Worm (Caenorhabditis elegans) whole organism, late embryonic: Measurements from ENCODE around the gene C50E10.2.

Source experiments
- ama-1 ChIP-seq: fragments of 150-350 bp; optimal IDR thresholded peaks from 2 replicates; lab custom pipeline; 2014
- dmd-4 ChIP-seq: sonication (generic microtip); optimal IDR thresholded peaks from 2 replicates; lab custom pipeline; 2016; ENCODE audit warnings: borderline replicate concordance, missing genetic modification characterization, missing compliant biosample characterization
- fkh-10 ChIP-seq: fragments of 150-350 bp; optimal IDR thresholded peaks from 2 replicates; lab custom pipeline; 2014; ENCODE audit warnings: missing biosample characterization, missing genetic modification reagents, missing genetic modification characterization
- hlh-13 ChIP-seq: fragments of 200-800 bp; sonication (Bioruptor generic); optimal IDR thresholded peaks from 2 replicates; lab custom pipeline; 2018; ENCODE audit warnings: mild to moderate bottlenecking, missing genetic modification characterization, missing compliant biosample characterization
- lin-11 ChIP-seq: fragments of 200-800 bp; sonication (Bioruptor generic); optimal IDR thresholded peaks from 2 replicates; lab custom pipeline; 2018; ENCODE audit warnings: mild to moderate bottlenecking, missing genetic modification characterization, missing compliant biosample characterization
- sox-4 ChIP-seq: sonication (generic microtip); optimal IDR thresholded peaks from 2 replicates; lab custom pipeline; 2017; ENCODE audit warnings: mild to moderate bottlenecking, missing genetic modification characterization, inconsistent platforms, missing compliant biosample characterization
- unc-42 ChIP-seq: sonication (generic microtip); optimal IDR thresholded peaks from 2 replicates; lab custom pipeline; 2016; ENCODE audit warnings: missing genotype, missing genetic modification characterization, missing compliant biosample characterization

DNA sequence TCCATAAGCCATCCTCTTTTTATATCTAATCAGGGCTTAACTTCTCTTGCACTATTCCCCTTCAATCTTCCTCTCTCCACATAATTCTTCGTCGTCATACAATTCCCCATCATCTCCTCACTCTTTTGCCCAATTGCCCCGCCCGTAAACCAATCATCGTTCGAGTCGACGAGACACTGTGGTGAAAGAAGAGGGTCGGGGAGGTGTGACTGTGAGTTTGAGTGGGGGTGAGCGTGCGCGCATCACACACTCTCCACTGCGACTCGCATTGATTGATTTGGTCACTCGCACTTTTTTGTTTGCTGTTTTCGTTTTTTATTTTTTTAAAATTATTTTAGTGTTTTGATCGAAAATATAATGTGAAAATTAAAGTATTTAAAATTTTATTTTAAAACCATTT lies 29.6 kb upstream of the C50E10.2 start:
- TF ChIP-seq hlh-13, result no peak
- no peak for TF ChIP-seq ama-1
- no peak for TF ChIP-seq fkh-10
- TF ChIP-seq sox-4 (tag; lab: Kevin White, UChicago), result no peak
- no peak for TF ChIP-seq lin-11
- TF ChIP-seq dmd-4 (tag; lab: Kevin White, UChicago), result no peak
- peak; percentile 86 for TF ChIP-seq unc-42 (tag; lab: Kevin White, UChicago)
